Worm (Caenorhabditis elegans): ENCODE measurements around the gene ras-1.
A peak's percentile ranks its signal among the peaks of the same experiment; 100 is the strongest.

ras-1 gene

ce11 chrII:12382625-12383562 lies 30.9 kb upstream of the ras-1 start, which contains the start of gene btb-14:
TSS of gene btb-14 (plus strand) at chrII:12383463.
- TF ChIP-seq mec-3 (tag; optimal IDR thresholded peaks at IDR 0.05; ENCODE audit: borderline replicate concordance) (no peak), Y22D7AL.16 (tag; optimal IDR thresholded peaks at IDR 0.05) (no peak), nfya-1 (tag; optimal IDR thresholded peaks at IDR 0.05) (no peak), ceh-31 (tag; optimal IDR thresholded peaks at IDR 0.05) (peak; percentile 2), F13H6.1 (tag; optimal IDR thresholded peaks at IDR 0.05) (no peak), pros-1 (tag; optimal IDR thresholded peaks at IDR 0.05) (no peak), unc-55 (GFP tag; optimal IDR thresholded peaks at IDR 0.05) (no peak), ceh-48 (tag; optimal IDR thresholded peaks at IDR 0.05) (peak; percentile 11), sox-2 (GFP tag; IDR thresholded peaks at IDR 0.05) (no peak), lin-11 (tag; optimal IDR thresholded peaks at IDR 0.05) (no peak), tbx-2 (tag; optimal IDR thresholded peaks at IDR 0.05) (no peak), odd-2 (tag; optimal IDR thresholded peaks at IDR 0.05) (no peak), C08G9.2 (tag; optimal IDR thresholded peaks at IDR 0.05) (no peak)

ce11 chrII:12380888-12381287 lies 28.8 kb upstream of the ras-1 start:
- TF ChIP-seq hlh-30 (tag; optimal IDR thresholded peaks at IDR 0.05; ENCODE audit: insufficient read depth) = no peak
- TF ChIP-seq dmd-4 (tag; optimal IDR thresholded peaks at IDR 0.05; ENCODE audit: borderline replicate concordance) = no peak
- peak; percentile 73 for TF ChIP-seq dve-1 (tag; optimal IDR thresholded peaks at IDR 0.05)
- no peak for TF ChIP-seq ceh-31 (tag; optimal IDR thresholded peaks at IDR 0.05)

- TF ChIP-seq dmd-4 (tag; optimal IDR thresholded peaks at IDR 0.05; ENCODE audit: borderline replicate concordance) = no peak
- TF ChIP-seq hlh-30 (tag; optimal IDR thresholded peaks at IDR 0.05; ENCODE audit: insufficient read depth) = no peak
- no peak for TF ChIP-seq ceh-45 (GFP tag; IDR thresholded peaks at IDR 0.05)
- no peak for TF ChIP-seq zip-5 (tag; optimal IDR thresholded peaks at IDR 0.05)
Observed at ce11 chrII:12379430-12379829, 27.4 kb upstream of the ras-1 start, which contains the start of gene marc-5. TSS of gene marc-5 (minus strand) at chrII:12379530.

- TF ChIP-seq ceh-24 (tag; optimal IDR thresholded peaks at IDR 0.05) (no peak), unc-3 (GFP tag; conservative IDR thresholded peaks at IDR 0.05) (no peak), unc-3 (tag; optimal IDR thresholded peaks at IDR 0.05) (no peak), nfya-1 (tag; optimal IDR thresholded peaks at IDR 0.05) (no peak), dve-1 (tag; optimal IDR thresholded peaks at IDR 0.05) (no peak), madf-2 (tag; optimal IDR thresholded peaks at IDR 0.05) (no peak), pha-4 (tag; optimal IDR thresholded peaks at IDR 0.05) (no peak), pax-1 (tag; optimal IDR thresholded peaks at IDR 0.05) (no peak), ceh-31 (tag; optimal IDR thresholded peaks at IDR 0.05) (no peak), ceh-14 (tag; optimal IDR thresholded peaks at IDR 0.05) (no peak), ceh-18 (tag; optimal IDR thresholded peaks at IDR 0.05) (no peak), fkh-10 (GFP tag; optimal IDR thresholded peaks at IDR 0.05) (no peak), ets-4 (tag; optimal IDR thresholded peaks at IDR 0.05) (no peak), che-1 (tag; optimal IDR thresholded peaks at IDR 0.05) (no peak)
Observed at ce11 chrII:12378793-12379192, 26.8 kb upstream of the ras-1 start.

ce11 chrII:12373921-12374320 lies 21.9 kb upstream of the ras-1 start:
- no peak for TF ChIP-seq tbx-7 (tag; optimal IDR thresholded peaks at IDR 0.05)
- TF ChIP-seq Y22D7AL.16 (tag; optimal IDR thresholded peaks at IDR 0.05) = no peak
- no peak for TF ChIP-seq tbx-2 (tag; optimal IDR thresholded peaks at IDR 0.05)
- TF ChIP-seq ceh-31 (tag; optimal IDR thresholded peaks at IDR 0.05) = peak; percentile 47
- TF ChIP-seq unc-3 (GFP tag; conservative IDR thresholded peaks at IDR 0.05) = no peak
- no peak for TF ChIP-seq unc-3 (tag; optimal IDR thresholded peaks at IDR 0.05)
- TF ChIP-seq unc-42 (tag; optimal IDR thresholded peaks at IDR 0.05) = peak; percentile 63
- TF ChIP-seq unc-55 (GFP tag; optimal IDR thresholded peaks at IDR 0.05) = no peak
- no peak for TF ChIP-seq ztf-16 (tag; optimal IDR thresholded peaks at IDR 0.05)
- no peak for TF ChIP-seq pqm-1 (tag; optimal IDR thresholded peaks at IDR 0.05)
- no peak for TF ChIP-seq ceh-24 (tag; optimal IDR thresholded peaks at IDR 0.05)
